Fruit fly (Drosophila melanogaster) whole organism, wandering third instar larva: Measurements from ENCODE around the gene CG18528.

Experiments
- Hr83 ChIP-seq: fragments of 200-300 bp; sonication (Bioruptor generic); optimal IDR thresholded peaks from 2 replicates; lab custom pipeline; 2016; ENCODE audit warnings: missing biosample characterization, mild to moderate bottlenecking, missing genetic modification characterization, moderate library complexity; ENCODE audit not compliant: poor library complexity, severe bottlenecking
- br ChIP-seq: fragments of 200-800 bp; sonication (Bioruptor generic); optimal IDR thresholded peaks from 2 replicates; lab custom pipeline; 2016; ENCODE audit warnings: missing biosample characterization, missing genetic modification characterization
- ey ChIP-seq: fragments of 200-800 bp; sonication (Bioruptor generic); optimal IDR thresholded peaks from 2 replicates; lab custom pipeline; 2016; ENCODE audit warnings: missing biosample characterization, missing genetic modification characterization
- jim ChIP-seq: fragments of 175-275, 200-325 bp; sonication (Bioruptor generic); optimal IDR thresholded peaks from 2 replicates; lab custom pipeline; 2016; ENCODE audit warnings: missing biosample characterization, mild to moderate bottlenecking, missing genetic modification characterization
- psq ChIP-seq: fragments of 200-800 bp; sonication (Bioruptor generic); optimal IDR thresholded peaks from 3 replicates; lab custom pipeline; 2017; ENCODE audit warnings: missing biosample characterization, mild to moderate bottlenecking, missing genetic modification characterization, moderate library complexity
- usp ChIP-seq: fragments of >200 bp; optimal IDR thresholded peaks from 2 replicates; lab custom pipeline; 2017; ENCODE audit warnings: missing biosample characterization, missing genetic modification characterization

dm6 chr3R:24341251-24341650, 18.7 kb downstream of the CG18528 start, which contains the start of gene Ms:
- TF ChIP-seq usp (no peak), psq (GFP tag; lab: Kevin White, UChicago) (no peak), Hr83 (GFP tag; lab: Kevin White, UChicago) (no peak), jim (GFP tag; lab: Kevin White, UChicago) (no peak), ey (GFP tag; lab: Kevin White, UChicago) (no peak), br (no peak)
